Worm (Caenorhabditis elegans) whole organism, midembryonic: Measurements from ENCODE around the gene Y38H8A.1.

Source experiments
- cog-1 ChIP-seq: sonication (generic microtip); optimal IDR thresholded peaks from 2 replicates; lab custom pipeline; 2016; ENCODE audit warnings: missing genetic modification characterization, missing compliant biosample characterization
- flt-1 ChIP-seq: fragments of 200-800 bp; sonication (Bioruptor generic); IDR thresholded peaks from 2 replicates; pipeline ENCODE4 v1.3.6; 2022; ENCODE audit warnings: missing genetic modification characterization, missing compliant biosample characterization
- ref-1 ChIP-seq: fragments of 200-800 bp; sonication (Bioruptor generic); conservative IDR thresholded peaks from 2 replicates; pipeline ENCODE4 v1.3.6; 2022; ENCODE audit warnings: missing genetic modification reagents, missing genetic modification characterization, missing compliant biosample characterization
- ztf-23 ChIP-seq: fragments of 200-800 bp; sonication (Bioruptor generic); IDR thresholded peaks from 2 replicates; pipeline ENCODE4 v1.3.6; 2022; ENCODE audit warnings: missing genetic modification reagents, missing genetic modification characterization, missing compliant biosample characterization

DNA sequence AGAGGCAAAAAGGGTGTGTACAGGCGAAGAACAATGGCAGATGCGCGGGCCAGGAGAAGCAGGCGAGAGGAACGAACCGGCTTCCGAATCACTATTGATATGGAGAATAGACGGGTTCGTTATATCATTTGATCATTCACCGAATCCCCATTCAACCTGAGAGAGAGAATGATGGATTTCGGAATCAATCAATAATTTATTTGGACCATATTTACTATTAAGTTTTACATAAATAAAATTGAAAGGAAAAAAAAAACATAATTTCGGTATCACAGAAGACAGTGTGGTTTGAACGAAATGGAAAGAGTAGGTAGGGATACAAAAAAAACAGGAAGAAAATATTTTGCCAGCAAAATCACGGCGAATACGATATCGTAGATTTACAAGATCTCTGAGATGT, 37.3 kb upstream of the Y38H8A.1 start, which contains the start of gene mam-3:
- TF ChIP-seq flt-1 (GFP tag; lab: Robert Waterston, UW): no peak
- TF ChIP-seq cog-1 (tag; lab: Kevin White, UChicago): no peak
- no peak for TF ChIP-seq ref-1 (GFP tag; lab: Robert Waterston, UW)
- TF ChIP-seq ztf-23 (GFP tag; lab: Robert Waterston, UW): no peak
